Worm (Caenorhabditis elegans): ENCODE results near the gene F40G12.5.

Gene F40G12.5

DNA sequence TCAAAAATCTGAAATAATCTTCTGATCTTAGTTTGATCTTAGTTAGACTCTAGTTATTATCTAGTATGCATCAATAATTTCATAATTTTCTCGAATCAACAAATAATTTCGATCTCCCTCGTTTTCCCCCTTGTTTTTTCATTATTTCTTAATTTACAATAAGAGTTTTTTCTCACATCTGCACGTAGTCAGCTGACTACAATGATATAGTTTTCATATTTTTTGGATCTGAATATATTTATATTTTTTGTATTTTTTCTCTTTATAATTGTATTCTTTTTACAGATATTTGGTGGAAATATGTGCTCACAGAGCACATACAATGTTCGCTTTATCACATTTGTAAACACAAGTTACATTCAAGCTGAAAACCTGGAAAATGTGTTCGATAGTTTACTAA lies 26.7 kb downstream of the F40G12.5 start, which contains the start of gene sre-7:
Gene sre-7 (plus strand): TSS at position 301 of the 400 bp plus-strand sequence.
- TF ChIP-seq nhr-12 (tag; optimal IDR thresholded peaks at IDR 0.05) (no peak), daf-12 (tag; optimal IDR thresholded peaks at IDR 0.05) (no peak), skn-1 (tag; optimal IDR thresholded peaks at IDR 0.05) (no peak), mdl-1 (tag; optimal IDR thresholded peaks at IDR 0.05) (no peak), ama-1 (optimal IDR thresholded peaks at IDR 0.05) (no peak), zag-1 (tag; optimal IDR thresholded peaks at IDR 0.05) (no peak), elt-2 (tag; optimal IDR thresholded peaks at IDR 0.05) (no peak), nhr-77 (tag; optimal IDR thresholded peaks at IDR 0.05) (no peak)

DNA sequence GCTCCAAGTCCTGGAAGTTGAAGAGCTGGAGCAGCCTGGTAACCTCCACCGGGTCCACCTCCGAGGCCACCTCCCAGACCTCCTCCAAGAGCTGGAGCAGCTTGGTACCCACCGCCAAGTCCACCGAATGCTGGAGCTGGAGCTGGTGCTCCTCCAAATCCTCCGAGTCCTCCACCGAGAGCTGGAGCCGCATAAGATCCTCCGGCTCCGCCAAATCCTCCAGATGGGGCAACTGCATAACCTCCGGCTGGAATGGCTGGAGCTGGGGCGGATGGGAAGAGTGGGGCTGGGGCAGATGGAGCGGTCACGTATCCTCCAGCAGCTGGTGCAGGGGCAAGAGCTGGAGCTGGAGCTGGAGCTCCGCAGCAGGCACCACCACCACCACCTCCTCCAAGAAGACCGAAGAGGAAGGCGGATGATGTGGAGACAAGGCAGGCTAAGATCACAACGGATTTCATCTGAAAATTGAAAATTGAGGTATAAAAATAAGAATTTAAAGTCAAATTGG lies 29.9 kb downstream of the F40G12.5 start, which contains the start of gene K02E11.10:
Gene K02E11.10 (minus strand): TSS at position 458 of the 508 bp plus-strand sequence.
- TF ChIP-seq fkh-2 (tag; optimal IDR thresholded peaks at IDR 0.05) (no peak), eor-1 (tag; optimal IDR thresholded peaks at IDR 0.05) (no peak), jun-1 (tag; optimal IDR thresholded peaks at IDR 0.05) (no peak), lsy-12 (tag; optimal IDR thresholded peaks at IDR 0.05) (no peak), ceh-16 (tag; optimal IDR thresholded peaks at IDR 0.05) (no peak), ztf-11 (tag; optimal IDR thresholded peaks at IDR 0.05) (no peak), lin-15B (tag; optimal IDR thresholded peaks at IDR 0.05) (no peak), elt-1 (tag; optimal IDR thresholded peaks at IDR 0.05) (no peak), nhr-11 (tag; optimal IDR thresholded peaks at IDR 0.05) (no peak), ZK546.5 (tag; optimal IDR thresholded peaks at IDR 0.05) (no peak), nhr-12 (tag; optimal IDR thresholded peaks at IDR 0.05) (no peak), egl-27 (tag; optimal IDR thresholded peaks at IDR 0.05) (no peak), skn-1 (tag; optimal IDR thresholded peaks at IDR 0.05) (no peak)

DNA sequence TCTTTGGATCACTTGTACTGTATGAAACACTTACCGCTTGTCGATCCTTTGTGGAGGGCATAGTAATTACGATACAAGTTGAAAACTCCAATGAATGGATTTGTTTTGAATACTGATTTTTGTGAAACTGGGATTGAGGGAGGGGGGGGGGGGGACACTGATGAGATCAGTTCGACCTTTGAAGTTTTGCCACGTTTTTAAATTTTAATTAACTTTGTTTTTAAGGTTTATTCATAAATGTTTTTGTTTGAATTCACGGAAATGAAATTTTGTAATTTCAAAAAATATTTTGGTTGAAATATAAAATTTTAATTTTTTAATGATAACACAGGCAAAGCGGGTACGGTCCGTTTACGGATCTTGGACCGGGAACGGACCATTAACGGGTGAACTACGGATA lies 34.7 kb downstream of the F40G12.5 start, which contains the start of gene ent-3:
Gene ent-3 (minus strand): TSS at position 101 of the 400 bp plus-strand sequence.
- no peak for TF ChIP-seq eor-1 (tag; optimal IDR thresholded peaks at IDR 0.05)
- no peak for TF ChIP-seq nfya-1 (tag; optimal IDR thresholded peaks at IDR 0.05; ENCODE audit: insufficient read depth)
- no peak for TF ChIP-seq elt-1 (tag; optimal IDR thresholded peaks at IDR 0.05)
- no peak for TF ChIP-seq ceh-82 (tag; optimal IDR thresholded peaks at IDR 0.05)
- TF ChIP-seq unc-62 (GFP tag; optimal IDR thresholded peaks at IDR 0.05): no peak

DNA sequence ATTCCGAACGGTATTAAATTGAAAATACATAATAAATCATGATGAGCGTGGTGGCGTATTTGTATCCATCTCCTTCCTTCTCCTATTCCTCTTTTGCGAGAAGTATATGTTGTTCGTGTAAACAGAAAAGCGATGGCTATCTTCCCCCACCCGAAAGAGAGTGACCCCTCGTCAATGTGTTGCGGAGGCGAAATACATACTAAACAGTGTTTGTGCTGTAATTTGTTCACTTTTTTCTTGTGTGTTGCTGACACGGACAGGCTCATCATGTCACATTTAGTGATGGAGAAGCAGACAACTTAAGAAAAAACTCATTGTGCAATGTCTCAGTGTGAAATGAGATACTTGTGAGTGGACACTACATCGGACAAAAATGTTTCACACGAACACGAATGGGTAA lies 39.0 kb downstream of the F40G12.5 start:
- TF ChIP-seq ztf-4 (tag; optimal IDR thresholded peaks at IDR 0.05) (no peak), lsy-12 (tag; optimal IDR thresholded peaks at IDR 0.05) (no peak), ama-1 (optimal IDR thresholded peaks at IDR 0.05) (no peak), aly-2 (tag; optimal IDR thresholded peaks at IDR 0.05) (no peak), ceh-82 (tag; optimal IDR thresholded peaks at IDR 0.05) (no peak), nhr-67 (tag; optimal IDR thresholded peaks at IDR 0.05) (no peak), nhr-76 (tag; optimal IDR thresholded peaks at IDR 0.05) (no peak), lin-39 (tag; optimal IDR thresholded peaks at IDR 0.05) (no peak), daf-12 (tag; optimal IDR thresholded peaks at IDR 0.05) (no peak), snpc-4 (tag; optimal IDR thresholded peaks at IDR 0.05) (no peak), zag-1 (tag; optimal IDR thresholded peaks at IDR 0.05) (no peak), mdl-1 (tag; optimal IDR thresholded peaks at IDR 0.05) (no peak), egl-27 (tag; optimal IDR thresholded peaks at IDR 0.05) (no peak), nhr-237 (tag; optimal IDR thresholded peaks at IDR 0.05) (no peak), jun-1 (tag; optimal IDR thresholded peaks at IDR 0.05) (no peak), fkh-2 (tag; optimal IDR thresholded peaks at IDR 0.05) (no peak), sea-2 (GFP tag; optimal IDR thresholded peaks at IDR 0.05) (no peak)

DNA sequence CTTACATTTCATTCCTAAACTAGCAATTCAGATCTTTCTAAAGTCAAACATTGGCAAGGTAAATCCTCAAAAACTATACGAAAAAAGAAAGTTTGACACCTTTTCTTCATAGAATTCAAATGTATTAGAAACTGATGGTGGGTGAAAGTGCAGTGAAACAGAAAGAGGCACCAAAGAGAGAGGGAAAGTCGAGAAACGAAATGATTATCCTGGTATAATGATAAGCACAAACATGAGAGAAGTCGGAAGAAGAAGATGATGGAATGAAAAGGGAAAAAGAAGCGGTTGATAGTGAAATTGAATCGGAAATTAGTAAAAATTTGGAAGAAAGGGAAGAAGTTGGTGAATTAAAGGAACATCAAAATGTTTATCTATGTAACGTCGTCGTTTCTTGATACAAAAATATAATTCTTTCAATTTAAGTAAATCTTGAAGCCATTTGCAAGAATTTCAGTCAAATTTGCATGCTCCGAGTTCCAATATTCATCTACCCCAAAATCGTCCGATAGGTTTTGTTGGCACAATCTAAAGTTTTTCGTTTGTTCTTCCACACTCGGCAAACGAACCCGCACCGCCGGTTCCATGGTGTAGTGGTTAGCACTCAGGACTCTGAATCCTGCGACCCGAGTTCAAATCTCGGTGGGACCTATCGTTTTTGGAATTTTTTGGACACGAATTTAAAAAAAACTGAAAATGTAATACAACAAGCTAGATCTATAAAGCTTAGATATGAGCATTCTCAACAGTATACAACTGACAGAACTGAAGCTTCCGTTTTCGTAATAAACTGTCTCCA lies 39.6 kb downstream of the F40G12.5 start:
- no peak for TF ChIP-seq unc-62 (GFP tag; optimal IDR thresholded peaks at IDR 0.05)
- TF ChIP-seq elt-2 (tag; optimal IDR thresholded peaks at IDR 0.05): no peak
- no peak for TF ChIP-seq ceh-16 (tag; optimal IDR thresholded peaks at IDR 0.05)
- no peak for TF ChIP-seq mdl-1 (tag; optimal IDR thresholded peaks at IDR 0.05)
- TF ChIP-seq egl-27 (tag; optimal IDR thresholded peaks at IDR 0.05): no peak
- no peak for TF ChIP-seq nhr-25 (tag; optimal IDR thresholded peaks at IDR 0.05)
- TF ChIP-seq ceh-82 (tag; optimal IDR thresholded peaks at IDR 0.05): no peak
- TF ChIP-seq nhr-12 (tag; optimal IDR thresholded peaks at IDR 0.05): no peak
- TF ChIP-seq zag-1 (tag; optimal IDR thresholded peaks at IDR 0.05): no peak
- TF ChIP-seq elt-3 (tag; optimal IDR thresholded peaks at IDR 0.05): no peak
- TF ChIP-seq skn-1 (tag; optimal IDR thresholded peaks at IDR 0.05): no peak
- no peak for TF ChIP-seq fkh-2 (tag; optimal IDR thresholded peaks at IDR 0.05)
- TF ChIP-seq nhr-77 (tag; optimal IDR thresholded peaks at IDR 0.05): no peak
- TF ChIP-seq nhr-28 (tag; optimal IDR thresholded peaks at IDR 0.05): no peak
- TF ChIP-seq tbx-2 (tag; optimal IDR thresholded peaks at IDR 0.05): no peak
- no peak for TF ChIP-seq nfya-1 (tag; optimal IDR thresholded peaks at IDR 0.05; ENCODE audit: insufficient read depth)
- TF ChIP-seq fkh-10 (GFP tag; optimal IDR thresholded peaks at IDR 0.05): no peak
